Fruit fly (Drosophila melanogaster) whole organism, embryonic: ENCODE data around the gene CG6325.

ENCODE experiments used
- ATbp ChIP-seq: fragments of 200-800 bp; sonication (Bioruptor generic); optimal IDR thresholded peaks from 2 replicates; lab custom pipeline; 2017; ENCODE audit warnings: missing biosample characterization, mild to moderate bottlenecking, missing genetic modification characterization, missing genetic modification reagents
- Blimp-1 ChIP-seq: fragments of 200-800 bp; sonication (Bioruptor generic); optimal IDR thresholded peaks from 3 replicates; lab custom pipeline; 2018; ENCODE audit warnings: missing biosample characterization, missing genetic modification characterization, mild to moderate bottlenecking, moderate library complexity, missing genetic modification reagents
- CG10267 ChIP-seq: fragments of 200-800 bp; sonication (Bioruptor generic); optimal IDR thresholded peaks from 2 replicates; lab custom pipeline; 2018; ENCODE audit warnings: missing biosample characterization, mild to moderate bottlenecking, missing genetic modification characterization, moderate library complexity
- CG14014 ChIP-seq: fragments of 200-800 bp; sonication (Bioruptor generic); IDR thresholded peaks from 2 replicates; pipeline ENCODE4 v1.3.6; 2022; ENCODE audit warnings: missing biosample characterization, missing genetic modification characterization
- CG14710 ChIP-seq: fragments of 200-800 bp; sonication (Bioruptor generic); optimal IDR thresholded peaks from 3 replicates; lab custom pipeline; 2019; ENCODE audit warnings: missing biosample characterization, mild to moderate bottlenecking, missing genetic modification characterization, moderate library complexity
- CG15601 ChIP-seq: fragments of 200-800 bp; sonication (Bioruptor generic); optimal IDR thresholded peaks from 3 replicates; lab custom pipeline; 2019; ENCODE audit warnings: missing biosample characterization, mild to moderate bottlenecking, missing genetic modification characterization, moderate library complexity
- CG1602 ChIP-seq: fragments of 200-800 bp; sonication (Bioruptor generic); optimal IDR thresholded peaks from 3 replicates; lab custom pipeline; 2016; ENCODE audit warnings: missing biosample characterization, missing genetic modification characterization
- CG17802 ChIP-seq: fragments of 200-800 bp; sonication (Bioruptor generic); optimal IDR thresholded peaks from 2 replicates; lab custom pipeline; 2018; ENCODE audit warnings: missing biosample characterization, mild to moderate bottlenecking, missing genetic modification characterization, moderate library complexity
- CG17829 ChIP-seq: fragments of 200-800 bp; optimal IDR thresholded peaks from 2 replicates; lab custom pipeline; 2019; ENCODE audit warnings: missing biosample characterization, mild to moderate bottlenecking, missing genetic modification characterization, moderate library complexity
- CG18262 ChIP-seq: fragments of 200-800 bp; optimal IDR thresholded peaks from 3 replicates; lab custom pipeline; 2019; ENCODE audit warnings: missing biosample characterization, mild to moderate bottlenecking, missing genetic modification characterization, moderate library complexity
- CG2712 ChIP-seq: fragments of 200-800 bp; optimal IDR thresholded peaks from 3 replicates; lab custom pipeline; 2019; ENCODE audit warnings: missing biosample characterization, mild to moderate bottlenecking, missing genetic modification characterization, moderate library complexity
- CG32532 ChIP-seq: fragments of 200-800 bp; sonication (Bioruptor generic); IDR thresholded peaks from 2 replicates; pipeline ENCODE4 v1.3.6; 2022; ENCODE audit warnings: missing biosample characterization, missing genetic modification characterization
- CG33557 ChIP-seq: fragments of 200-800 bp; sonication (Bioruptor generic); optimal IDR thresholded peaks from 2 replicates; lab custom pipeline; 2019; ENCODE audit warnings: missing biosample characterization, mild to moderate bottlenecking, missing genetic modification characterization, moderate library complexity
- CG6254 ChIP-seq: fragments of 200-800 bp; sonication (Bioruptor generic); optimal IDR thresholded peaks from 3 replicates; lab custom pipeline; 2017; ENCODE audit warnings: mild to moderate bottlenecking, missing biosample characterization, missing genetic modification reagents, missing genetic modification characterization
- CG6272 ChIP-seq: fragments of 200-800 bp; sonication (Bioruptor generic); IDR thresholded peaks from 2 replicates; pipeline ENCODE4 v1.3.6; 2022; ENCODE audit warnings: missing biosample characterization, missing genetic modification characterization
- CG6791 ChIP-seq: fragments of 200-800 bp; sonication (Bioruptor generic); IDR thresholded peaks from 3 replicates; pipeline ENCODE4 v1.3.6; 2022; ENCODE audit warnings: missing biosample characterization, missing genetic modification characterization; ENCODE audit not compliant: partially characterized antibody
- CG6813 ChIP-seq: fragments of 200-800 bp; sonication (Bioruptor generic); optimal IDR thresholded peaks from 2 replicates; lab custom pipeline; 2017; ENCODE audit warnings: missing biosample characterization, missing genetic modification characterization, mild to moderate bottlenecking, moderate library complexity, missing genetic modification reagents
- CG7556 ChIP-seq: fragments of 200-800 bp; sonication (Bioruptor generic); optimal IDR thresholded peaks from 2 replicates; lab custom pipeline; 2017; ENCODE audit warnings: missing biosample characterization, mild to moderate bottlenecking, missing genetic modification characterization
- CG7745 ChIP-seq: fragments of 200-800 bp; sonication (Bioruptor generic); optimal IDR thresholded peaks from 2 replicates; lab custom pipeline; 2018; ENCODE audit warnings: missing biosample characterization, mild to moderate bottlenecking, missing genetic modification characterization, moderate library complexity
- CG7839 ChIP-seq: fragments of 200-800 bp; sonication (Bioruptor generic); optimal IDR thresholded peaks from 3 replicates; lab custom pipeline; 2018; ENCODE audit warnings: missing biosample characterization, mild to moderate bottlenecking, missing genetic modification characterization, moderate library complexity
- CG8359 ChIP-seq: fragments of 200-800 bp; sonication (Bioruptor generic); optimal IDR thresholded peaks from 2 replicates; lab custom pipeline; 2017; ENCODE audit warnings: missing biosample characterization, mild to moderate bottlenecking, missing genetic modification characterization, borderline replicate concordance
- CG9727 ChIP-seq: fragments of 200-800 bp; sonication (Bioruptor generic); optimal IDR thresholded peaks from 3 replicates; lab custom pipeline; 2017; ENCODE audit warnings: missing biosample characterization, mild to moderate bottlenecking, missing genetic modification characterization
- Doc2 ChIP-seq: fragments of 200-800 bp; sonication (Bioruptor generic); IDR thresholded peaks from 2 replicates; pipeline ENCODE4 v1.3.6; 2022; ENCODE audit warnings: missing biosample characterization, missing genetic modification characterization
- Ets65A ChIP-seq: fragments of 200-800 bp; sonication (Bioruptor generic); peaks from one replicate; lab custom pipeline; 2016; ENCODE audit warnings: missing biosample characterization, missing genetic modification characterization
- HLH3B ChIP-seq: fragments of 200-800 bp; sonication (Bioruptor generic); IDR thresholded peaks from 2 replicates; pipeline ENCODE4 v1.3.6; 2022; ENCODE audit warnings: missing biosample characterization, missing genetic modification characterization
- Hr51 ChIP-seq, 2 experiments: fragments of 200-800 bp; sonication (Bioruptor generic); optimal IDR thresholded peaks; 2 replicates in 1 of 2; 3 replicates in 1 of 2; lab custom pipeline; 2016 to 2018; ENCODE audit warnings: missing biosample characterization in 2 of 2, missing genetic modification characterization in 2 of 2, mild to moderate bottlenecking in 1 of 2, moderate library complexity in 1 of 2
- PHDP ChIP-seq: fragments of 200-800 bp; sonication (Bioruptor generic); optimal IDR thresholded peaks from 3 replicates; lab custom pipeline; 2018; ENCODE audit warnings: missing biosample characterization, mild to moderate bottlenecking, missing genetic modification characterization, moderate library complexity
- Ptx1 ChIP-seq: fragments of 200-800 bp; sonication (Bioruptor generic); IDR thresholded peaks from 2 replicates; pipeline ENCODE4 v1.3.6; 2022; ENCODE audit warnings: missing biosample characterization, missing genetic modification characterization
- Sox100B ChIP-seq: fragments of 200-800 bp; sonication (Bioruptor generic); optimal IDR thresholded peaks from 3 replicates; lab custom pipeline; 2018; ENCODE audit warnings: missing biosample characterization, mild to moderate bottlenecking, missing genetic modification characterization
- Sox102F ChIP-seq: fragments of 200-800 bp; sonication (Bioruptor generic); optimal IDR thresholded peaks from 2 replicates; lab custom pipeline; 2018; ENCODE audit warnings: missing biosample characterization, mild to moderate bottlenecking, missing genetic modification characterization, moderate library complexity
- Xbp1 ChIP-seq: fragments of 200-800 bp; sonication (Bioruptor generic); optimal IDR thresholded peaks from 3 replicates; lab custom pipeline; 2016; ENCODE audit warnings: missing biosample characterization, mild to moderate bottlenecking, missing genetic modification characterization
- ara ChIP-seq: fragments of 200-800 bp; sonication (Bioruptor generic); IDR thresholded peaks from 2 replicates; pipeline ENCODE4 v1.3.6; 2022; ENCODE audit warnings: missing biosample characterization, missing genetic modification characterization
- chn ChIP-seq: fragments of 200-800 bp; sonication (Bioruptor generic); optimal IDR thresholded peaks from 2 replicates; lab custom pipeline; 2016; ENCODE audit warnings: missing biosample characterization, missing genetic modification characterization
- croc ChIP-seq: fragments of 200-800 bp; sonication (Bioruptor generic); conservative IDR thresholded peaks from 3 replicates; pipeline ENCODE4 v1.3.6; 2022; ENCODE audit warnings: missing biosample characterization, missing genetic modification characterization
- dmrt99B ChIP-seq: fragments of 200-800 bp; sonication (Bioruptor generic); optimal IDR thresholded peaks from 2 replicates; lab custom pipeline; 2018; ENCODE audit warnings: missing biosample characterization, mild to moderate bottlenecking, missing genetic modification characterization, moderate library complexity
- fd96Cb ChIP-seq: fragments of 200-800 bp; sonication (Bioruptor generic); optimal IDR thresholded peaks from 2 replicates; lab custom pipeline; 2018; ENCODE audit warnings: missing biosample characterization, mild to moderate bottlenecking, missing genetic modification characterization, moderate library complexity
- gcm2 ChIP-seq: fragments of 200-800 bp; sonication (Bioruptor generic); optimal IDR thresholded peaks from 2 replicates; lab custom pipeline; 2016; ENCODE audit warnings: missing biosample characterization, missing genetic modification characterization
- gro ChIP-seq: fragments of 200-800 bp; sonication (Bioruptor generic); optimal IDR thresholded peaks from 2 replicates; lab custom pipeline; 2016; ENCODE audit warnings: missing biosample characterization, missing genetic modification characterization
- h ChIP-seq: fragments of >200 bp; optimal IDR thresholded peaks from 2 replicates; lab custom pipeline; 2017
- lmd ChIP-seq: fragments of 200-800 bp; sonication (Bioruptor generic); IDR thresholded peaks from 2 replicates; pipeline ENCODE4 v1.3.6; 2022; ENCODE audit warnings: missing biosample characterization, missing genetic modification characterization
- nerfin-1 ChIP-seq: fragments of 200-800 bp; sonication (Bioruptor generic); optimal IDR thresholded peaks from 3 replicates; lab custom pipeline; 2019; ENCODE audit warnings: missing biosample characterization, mild to moderate bottlenecking, missing genetic modification characterization, moderate library complexity
- nmo ChIP-seq: fragments of 200-800 bp; sonication (Bioruptor generic); optimal IDR thresholded peaks from 2 replicates; lab custom pipeline; 2018; ENCODE audit warnings: missing biosample characterization, mild to moderate bottlenecking, missing genetic modification characterization, moderate library complexity
- oc ChIP-seq: fragments of 200-800 bp; sonication (Bioruptor generic); optimal IDR thresholded peaks from 2 replicates; lab custom pipeline; 2018; ENCODE audit warnings: missing biosample characterization, mild to moderate bottlenecking, missing genetic modification characterization, moderate library complexity
- slou ChIP-seq: fragments of 200-800 bp; sonication (Bioruptor generic); optimal IDR thresholded peaks from 3 replicates; lab custom pipeline; 2016; ENCODE audit warnings: missing biosample characterization, missing genetic modification characterization
- stc ChIP-seq: fragments of 200-800 bp; sonication (Bioruptor generic); IDR thresholded peaks from 2 replicates; pipeline ENCODE4 v1.3.6; 2022; ENCODE audit warnings: missing biosample characterization, missing genetic modification characterization
- tin ChIP-seq: fragments of 200-800 bp; sonication (Bioruptor generic); optimal IDR thresholded peaks from 3 replicates; lab custom pipeline; 2016; ENCODE audit warnings: missing biosample characterization, missing genetic modification characterization
- twi ChIP-seq: fragments of 200-800 bp; optimal IDR thresholded peaks from 2 replicates; lab custom pipeline; 2019; ENCODE audit warnings: missing biosample characterization, mild to moderate bottlenecking, missing genetic modification characterization, moderate library complexity
- vvl ChIP-seq: fragments of 200-800 bp; sonication (Bioruptor generic); IDR thresholded peaks from 2 replicates; pipeline ENCODE4 v1.3.6; 2022; ENCODE audit warnings: missing biosample characterization, missing genetic modification characterization
- wor ChIP-seq: fragments of 200-800 bp; sonication (Bioruptor generic); IDR thresholded peaks from 2 replicates; pipeline ENCODE4 v1.3.6; 2022; ENCODE audit warnings: missing biosample characterization, missing genetic modification characterization
- zen ChIP-seq: fragments of 200-800 bp; sonication (Bioruptor generic); optimal IDR thresholded peaks from 3 replicates; lab custom pipeline; 2018; ENCODE audit warnings: missing biosample characterization, mild to moderate bottlenecking, missing genetic modification characterization, moderate library complexity

Gene CG6325

dm6 chr3R:10448957-10449356, 41.9 kb upstream of the CG6325 start (continued):
- TF ChIP-seq h (lab: Kevin White, UChicago) = no peak
- TF ChIP-seq tin (GFP tag; lab: Kevin White, UChicago) = peak; percentile 23
- no peak for TF ChIP-seq Doc2
- TF ChIP-seq stc (GFP tag; lab: Robert Waterston, UW) = peak; percentile 31; the same call in 1 of the 2 replicates
- no peak for TF ChIP-seq CG32532 (GFP tag; lab: Robert Waterston, UW)
- TF ChIP-seq CG18262 (tag; lab: Kevin White, UChicago) = peak; percentile 74
- TF ChIP-seq CG7839 (tag; lab: Kevin White, UChicago) = peak; percentile 53
- TF ChIP-seq vvl (GFP tag; lab: Robert Waterston, UW) = peak; percentile 51; the same call in 1 of the 2 replicates
- peak; percentile 29 for TF ChIP-seq Xbp1 (GFP tag; lab: Kevin White, UChicago)
- peak; percentile 7 for TF ChIP-seq CG6813 (GFP tag; lab: Kevin White, UChicago)
- peak; percentile 9 for TF ChIP-seq oc (tag; lab: Kevin White, UChicago)
- 0 out of 2 replicates have a peak, but pooled peaks have one; percentile 15 for TF ChIP-seq wor (GFP tag; lab: Robert Waterston, UW)
- TF ChIP-seq slou (GFP tag; lab: Kevin White, UChicago) = no peak
- peak; percentile 9 for TF ChIP-seq PHDP (tag; lab: Kevin White, UChicago)
- peak; percentile 75 for TF ChIP-seq Ets65A (GFP tag; lab: Kevin White, UChicago)
- peak; percentile 19 for TF ChIP-seq CG17802
- TF ChIP-seq chn = peak; percentile 12
- TF ChIP-seq CG14710 (tag; lab: Kevin White, UChicago) = peak; percentile 68
- TF ChIP-seq CG7556 (GFP tag; lab: Kevin White, UChicago) = peak; percentile 57
- no peak for TF ChIP-seq CG6272
- TF ChIP-seq CG15601 (tag; lab: Kevin White, UChicago) = peak; percentile 53
- TF ChIP-seq fd96Cb (tag; lab: Kevin White, UChicago) = peak; percentile 60
- TF ChIP-seq nerfin-1 (tag; lab: Kevin White, UChicago) = peak; percentile 54
- 0 out of 3 replicates have a peak, but pooled peaks have one; percentile 29 for TF ChIP-seq croc
- peak; percentile 63 for TF ChIP-seq dmrt99B (tag; lab: Kevin White, UChicago)
- TF ChIP-seq Sox100B (GFP tag; lab: Kevin White, UChicago) = peak; percentile 27
- TF ChIP-seq ATbp (GFP tag; lab: Kevin White, UChicago) = peak; percentile 41
- TF ChIP-seq CG6791 = no peak
- TF ChIP-seq ara (GFP tag; lab: Robert Waterston, UW) = peak; percentile 51
- TF ChIP-seq CG10267 = peak; percentile 56
- peak; percentile 67 for TF ChIP-seq Blimp-1
- TF ChIP-seq CG7745 (tag; lab: Kevin White, UChicago) = no peak
- TF ChIP-seq HLH3B (GFP tag; lab: Robert Waterston, UW) = peak; percentile 30; the same call in 1 of the 2 replicates
- TF ChIP-seq CG14014 = no peak
- TF ChIP-seq Hr51 (GFP tag; optimal IDR thresholded peaks at IDR 0.05; lab: Kevin White, UChicago) = peak in 1 of 2 experiments; percentile 52
- no peak for TF ChIP-seq CG1602 (GFP tag; lab: Kevin White, UChicago)
- peak; percentile 44 for TF ChIP-seq zen (tag; lab: Kevin White, UChicago)
- peak; percentile 53 for TF ChIP-seq nmo
- TF ChIP-seq CG6254 = peak; percentile 9
- no peak for TF ChIP-seq gcm2 (GFP tag; lab: Kevin White, UChicago)
- no peak for TF ChIP-seq gro (GFP tag; lab: Kevin White, UChicago)
- peak; percentile 21; the same call in 1 of the 2 replicates for TF ChIP-seq Ptx1
- peak; percentile 64 for TF ChIP-seq CG17829 (tag; lab: Kevin White, UChicago)
- peak; percentile 76 for TF ChIP-seq CG2712 (tag; lab: Kevin White, UChicago)
- TF ChIP-seq twi = peak; percentile 36
- peak; percentile 49 for TF ChIP-seq Sox102F (GFP tag; lab: Kevin White, UChicago)
- TF ChIP-seq CG8359 (GFP tag; lab: Kevin White, UChicago) = peak; percentile 24
- peak; percentile 35 for TF ChIP-seq CG9727 (GFP tag; lab: Kevin White, UChicago)
- TF ChIP-seq lmd (GFP tag; lab: Robert Waterston, UW) = peak; percentile 21; the same call in 1 of the 2 replicates
- TF ChIP-seq CG33557 = peak; percentile 51
